Fruit fly (Drosophila melanogaster) whole organism, embryonic: Measurements from ENCODE around the gene CG43221.
A peak's percentile ranks its signal among the peaks of the same experiment; 100 is the strongest.

Experiments
- Adf1 ChIP-seq: fragments of 200-800 bp; sonication (Bioruptor generic); IDR thresholded peaks from 2 replicates; pipeline ENCODE4 v1.3.6; 2022; ENCODE audit warnings: missing biosample characterization, missing genetic modification characterization
- Aef1 ChIP-seq: fragments of 200-800 bp; sonication (Bioruptor generic); IDR thresholded peaks from 3 replicates; pipeline ENCODE4 v1.3.6; 2022; ENCODE audit warnings: missing biosample characterization, missing genetic modification characterization
- B-H1 ChIP-seq: fragments of 200-800 bp; sonication (Bioruptor generic); IDR thresholded peaks from 3 replicates; pipeline ENCODE4 v1.3.6; 2022; ENCODE audit warnings: missing biosample characterization, missing genetic modification characterization
- CG10321 ChIP-seq: fragments of 200-800 bp; sonication (Bioruptor generic); IDR thresholded peaks from 2 replicates; pipeline ENCODE4 v1.3.6; 2022; ENCODE audit warnings: missing biosample characterization, missing genetic modification characterization
- CG10543 ChIP-seq: fragments of 200-800 bp; sonication (Bioruptor generic); optimal IDR thresholded peaks from 3 replicates; lab custom pipeline; 2017; ENCODE audit warnings: missing biosample characterization, mild to moderate bottlenecking, missing genetic modification characterization, moderate library complexity
- CG10565 ChIP-seq: fragments of 200-800 bp; sonication (Bioruptor generic); optimal IDR thresholded peaks from 3 replicates; lab custom pipeline; 2016; ENCODE audit warnings: missing biosample characterization, mild to moderate bottlenecking, missing genetic modification characterization
- CG12219 ChIP-seq: fragments of 200-800 bp; sonication (Bioruptor generic); optimal IDR thresholded peaks from 3 replicates; lab custom pipeline; 2018; ENCODE audit warnings: missing biosample characterization, mild to moderate bottlenecking, missing genetic modification characterization
- CG12769 ChIP-seq: fragments of 200-800 bp; sonication (Bioruptor generic); optimal IDR thresholded peaks from 2 replicates; lab custom pipeline; 2019; ENCODE audit warnings: missing biosample characterization, mild to moderate bottlenecking, missing genetic modification characterization, moderate library complexity
- CG13123 ChIP-seq: fragments of 200-800 bp; sonication (Bioruptor generic); optimal IDR thresholded peaks from 2 replicates; lab custom pipeline; 2016; ENCODE audit warnings: missing biosample characterization, missing genetic modification characterization
- CG13287 ChIP-seq: fragments of 200-800 bp; sonication (Bioruptor generic); IDR thresholded peaks from 2 replicates; pipeline ENCODE4 v1.3.6; 2022; ENCODE audit warnings: missing biosample characterization, missing genetic modification characterization; ENCODE audit not compliant: partially characterized antibody
- CG13296 ChIP-seq: fragments of 200-800 bp; sonication (Bioruptor generic); optimal IDR thresholded peaks from 3 replicates; lab custom pipeline; 2018; ENCODE audit warnings: missing biosample characterization, mild to moderate bottlenecking, missing genetic modification characterization
- CG15514 ChIP-seq: fragments of 200-800 bp; sonication (Bioruptor generic); optimal IDR thresholded peaks from 3 replicates; lab custom pipeline; 2017; ENCODE audit warnings: missing biosample characterization, missing genetic modification characterization, mild to moderate bottlenecking, moderate library complexity, missing genetic modification reagents
- CG16863 ChIP-seq: fragments of 200-800 bp; sonication (Bioruptor generic); optimal IDR thresholded peaks from 3 replicates; lab custom pipeline; 2016; ENCODE audit warnings: missing biosample characterization, missing genetic modification characterization
- CG17829 ChIP-seq: fragments of 200-800 bp; optimal IDR thresholded peaks from 2 replicates; lab custom pipeline; 2019; ENCODE audit warnings: missing biosample characterization, mild to moderate bottlenecking, missing genetic modification characterization, moderate library complexity
- CG3065 ChIP-seq: fragments of 200-800 bp; sonication (Bioruptor generic); optimal IDR thresholded peaks from 2 replicates; lab custom pipeline; 2016; ENCODE audit warnings: missing biosample characterization, missing genetic modification characterization
- CG31365 ChIP-seq: fragments of 200-800 bp; sonication (Bioruptor generic); optimal IDR thresholded peaks from 2 replicates; lab custom pipeline; 2018; ENCODE audit warnings: missing biosample characterization, mild to moderate bottlenecking, missing genetic modification characterization
- CG3163 ChIP-seq: fragments of 200-800 bp; sonication (Bioruptor generic); optimal IDR thresholded peaks from 3 replicates; lab custom pipeline; 2016; ENCODE audit warnings: missing biosample characterization, missing genetic modification characterization
- CG34376 ChIP-seq: fragments of 200-800 bp; sonication (Bioruptor generic); optimal IDR thresholded peaks from 2 replicates; lab custom pipeline; 2018; ENCODE audit warnings: missing biosample characterization, mild to moderate bottlenecking, missing genetic modification characterization
- CG4282 ChIP-seq: fragments of 200-800 bp; sonication (Bioruptor generic); optimal IDR thresholded peaks from 2 replicates; lab custom pipeline; 2016; ENCODE audit warnings: missing biosample characterization, missing genetic modification characterization
- CG4404 ChIP-seq: fragments of 200-800 bp; sonication (Bioruptor generic); IDR thresholded peaks from 2 replicates; pipeline ENCODE4 v1.3.6; 2022; ENCODE audit warnings: missing biosample characterization, missing genetic modification characterization
- CG6175 ChIP-seq: fragments of 200-800 bp; sonication (Bioruptor generic); IDR thresholded peaks from 3 replicates; pipeline ENCODE4 v1.3.6; 2022; ENCODE audit warnings: missing biosample characterization, missing genetic modification characterization
- CG6689 ChIP-seq: fragments of 200-800 bp; sonication (Bioruptor generic); IDR thresholded peaks from 2 replicates; pipeline ENCODE4 v1.3.6; 2022; ENCODE audit warnings: missing biosample characterization, missing genetic modification characterization
- CG7839 ChIP-seq: fragments of 200-800 bp; sonication (Bioruptor generic); optimal IDR thresholded peaks from 3 replicates; lab custom pipeline; 2018; ENCODE audit warnings: missing biosample characterization, mild to moderate bottlenecking, missing genetic modification characterization, moderate library complexity
- CG8388 ChIP-seq: fragments of 200-800 bp; sonication (Bioruptor generic); optimal IDR thresholded peaks from 2 replicates; lab custom pipeline; 2019; ENCODE audit warnings: missing biosample characterization, mild to moderate bottlenecking, missing genetic modification characterization, moderate library complexity
- CG9609 ChIP-seq: fragments of 200-800 bp; sonication (Bioruptor generic); optimal IDR thresholded peaks from 3 replicates; lab custom pipeline; 2016; ENCODE audit warnings: missing biosample characterization, missing genetic modification characterization
- Drgx ChIP-seq: fragments of 200-800 bp; sonication (Bioruptor generic); IDR thresholded peaks from 2 replicates; pipeline ENCODE4 v1.3.6; 2022; ENCODE audit warnings: missing biosample characterization, missing genetic modification characterization
- ERR ChIP-seq: fragments of 200-800 bp; sonication (Bioruptor generic); optimal IDR thresholded peaks from 2 replicates; lab custom pipeline; 2016; ENCODE audit warnings: missing biosample characterization, missing genetic modification characterization
- Eip74EF ChIP-seq, 2 experiments: fragments of 200-800 bp in 1 of 2; fragments of >200 bp in 1 of 2; sonication (Bioruptor generic) in 1 of 2; optimal IDR thresholded peaks; 2 replicates each; lab custom pipeline; 2017 to 2019; ENCODE audit warnings: missing biosample characterization in 2 of 2, missing genetic modification characterization in 2 of 2, mild to moderate bottlenecking in 1 of 2, moderate library complexity in 1 of 2
- Hr39 ChIP-seq: fragments of >200 bp; optimal IDR thresholded peaks from 2 replicates; lab custom pipeline; 2017
- Kr ChIP-seq: fragments of 200-800 bp; sonication (Bioruptor generic); optimal IDR thresholded peaks from 2 replicates; lab custom pipeline; 2017; ENCODE audit warnings: missing biosample characterization, mild to moderate bottlenecking, missing genetic modification characterization
- Nf-YC ChIP-seq: fragments of 200-800 bp; optimal IDR thresholded peaks from 3 replicates; lab custom pipeline; 2019; ENCODE audit warnings: missing biosample characterization, mild to moderate bottlenecking, missing genetic modification characterization, moderate library complexity
- Sry-δ ChIP-seq: fragments of 200-800 bp; sonication (Bioruptor generic); optimal IDR thresholded peaks from 2 replicates; lab custom pipeline; 2016; ENCODE audit warnings: missing biosample characterization, missing genetic modification characterization
- TFAM ChIP-seq: fragments of 200-800 bp; sonication (Bioruptor generic); optimal IDR thresholded peaks from 2 replicates; lab custom pipeline; 2017; ENCODE audit warnings: missing biosample characterization, missing genetic modification characterization, inconsistent platforms
- Usf ChIP-seq: fragments of 200-800 bp; sonication (Bioruptor generic); optimal IDR thresholded peaks from 2 replicates; lab custom pipeline; 2017; ENCODE audit warnings: missing genotype, missing biosample characterization, missing genetic modification characterization
- crc ChIP-seq: fragments of 200-800 bp; sonication (Bioruptor generic); optimal IDR thresholded peaks from 2 replicates; lab custom pipeline; 2016; ENCODE audit warnings: missing biosample characterization, missing genetic modification characterization
- dpn ChIP-seq, 2 experiments: fragments of 200-800 bp; sonication (Bioruptor generic); optimal IDR thresholded peaks; 3 replicates each; lab custom pipeline; 2016; ENCODE audit warnings: missing biosample characterization in 2 of 2, missing genetic modification characterization in 2 of 2
- eyg ChIP-seq: fragments of 200-800 bp; sonication (Bioruptor generic); optimal IDR thresholded peaks from 3 replicates; lab custom pipeline; 2016; ENCODE audit warnings: missing biosample characterization, missing genetic modification characterization
- gce ChIP-seq: fragments of 200-800 bp; sonication (Bioruptor generic); IDR thresholded peaks from 3 replicates; pipeline ENCODE4 v1.3.6; 2022; ENCODE audit warnings: missing biosample characterization, missing genetic modification characterization
- grau ChIP-seq: fragments of 200-800 bp; optimal IDR thresholded peaks from 3 replicates; lab custom pipeline; 2019; ENCODE audit warnings: missing biosample characterization, mild to moderate bottlenecking, missing genetic modification characterization, moderate library complexity
- hth ChIP-seq: fragments of >200 bp; optimal IDR thresholded peaks from 2 replicates; lab custom pipeline; 2017; ENCODE audit warnings: inconsistent platforms
- maf-S ChIP-seq: fragments of 200-800 bp; sonication (Bioruptor generic); optimal IDR thresholded peaks from 2 replicates; lab custom pipeline; 2016; ENCODE audit warnings: missing biosample characterization, missing genetic modification characterization
- odd ChIP-seq: fragments of 200-800 bp; sonication (Bioruptor generic); optimal IDR thresholded peaks from 2 replicates; lab custom pipeline; 2017; ENCODE audit warnings: missing biosample characterization, mild to moderate bottlenecking, missing genetic modification characterization
- onecut ChIP-seq: fragments of 200-800 bp; sonication (Bioruptor generic); IDR thresholded peaks from 2 replicates; pipeline ENCODE4 v1.3.6; 2022; ENCODE audit warnings: missing biosample characterization, missing genetic modification characterization
- rib ChIP-seq: fragments of 200-800 bp; sonication (Bioruptor generic); IDR thresholded peaks from 2 replicates; pipeline ENCODE4 v1.3.6; 2022; ENCODE audit warnings: missing biosample characterization, missing genetic modification characterization
- sug ChIP-seq: fragments of 200-800 bp; optimal IDR thresholded peaks from 2 replicates; lab custom pipeline; 2019; ENCODE audit warnings: missing biosample characterization, mild to moderate bottlenecking, missing genetic modification characterization, moderate library complexity
- tll ChIP-seq, 2 experiments: fragments of 200-800 bp in 1 of 2; fragments of >200 bp in 1 of 2; sonication (Bioruptor generic) in 1 of 2; optimal IDR thresholded peaks; 2 replicates each; lab custom pipeline; 2017 to 2019; ENCODE audit warnings: missing biosample characterization in 2 of 2, missing genetic modification characterization in 2 of 2, mild to moderate bottlenecking in 1 of 2, moderate library complexity in 1 of 2
- tna ChIP-seq: fragments of 200-800 bp; sonication (Bioruptor generic); IDR thresholded peaks from 2 replicates; pipeline ENCODE4 v1.3.6; 2022; ENCODE audit warnings: missing biosample characterization, missing genetic modification characterization; ENCODE audit not compliant: partially characterized antibody
- wdn ChIP-seq: fragments of 200-800 bp; sonication (Bioruptor generic); IDR thresholded peaks from 2 replicates; pipeline ENCODE4 v1.3.6; 2022; ENCODE audit warnings: missing biosample characterization, missing genetic modification characterization
- zen ChIP-seq: fragments of 200-800 bp; sonication (Bioruptor generic); optimal IDR thresholded peaks from 3 replicates; lab custom pipeline; 2018; ENCODE audit warnings: missing biosample characterization, mild to moderate bottlenecking, missing genetic modification characterization, moderate library complexity
- zf30C ChIP-seq: fragments of 200-800 bp; sonication (Bioruptor generic); optimal IDR thresholded peaks from 3 replicates; lab custom pipeline; 2018; ENCODE audit warnings: missing biosample characterization, mild to moderate bottlenecking, missing genetic modification characterization
- zfh1 ChIP-seq: fragments of 200-800 bp; sonication (Bioruptor generic); IDR thresholded peaks from 3 replicates; pipeline ENCODE4 v1.3.6; 2022; ENCODE audit warnings: missing biosample characterization, missing genetic modification characterization

Gene CG43221

dm6 chr2L:17484174-17484573 lies 1.4 kb upstream of the CG43221 start, which contains the start of the genes GCS2beta and CG5131 (continued):
- TF ChIP-seq wdn (GFP tag; lab: Robert Waterston, UW) (peak; percentile 90), tll (GFP tag; optimal IDR thresholded peaks at IDR 0.05; lab: Kevin White, UChicago) (no peak), Nf-YC (no peak), CG13123 (GFP tag; lab: Kevin White, UChicago) (peak; percentile 88), CG8388 (peak; percentile 82), CG6689 (GFP tag; lab: Robert Waterston, UW) (peak; percentile 92), CG15514 (GFP tag; lab: Kevin White, UChicago) (peak; percentile 88), CG4404 (GFP tag; lab: Robert Waterston, UW) (peak; percentile 91), CG13296 (GFP tag; lab: Kevin White, UChicago) (peak; percentile 79), Eip74EF (GFP tag; optimal IDR thresholded peaks at IDR 0.05; lab: Kevin White, UChicago) (peak in 1 of 2 experiments; percentile 39), TFAM (peak; percentile 51), Drgx (GFP tag; lab: Robert Waterston, UW) (peak; percentile 91), dpn (GFP tag; optimal IDR thresholded peaks at IDR 0.05; lab: Kevin White, UChicago) (peak; percentile 97), CG6175 (GFP tag; lab: Robert Waterston, UW) (peak; percentile 90), Usf (GFP tag; lab: Kevin White, UChicago) (peak; percentile 81), Hr39 (no peak), CG12769 (tag; lab: Kevin White, UChicago) (peak; percentile 98), hth (lab: Kevin White, UChicago) (no peak), rib (peak; percentile 92), grau (peak; percentile 92), CG31365 (tag; lab: Kevin White, UChicago) (peak; percentile 53), CG7839 (tag; lab: Kevin White, UChicago) (peak; percentile 89), eyg (peak; percentile 92), zfh1 (peak; percentile 96), gce (0 out of 3 replicates have a peak, but pooled peaks have one; percentile 68), crc (peak; percentile 92), zen (peak; percentile 86), sug (tag; lab: Kevin White, UChicago) (peak; percentile 89), Sry-δ (GFP tag; lab: Kevin White, UChicago) (peak; percentile 96), Kr (GFP tag; lab: Kevin White, UChicago) (no peak), CG3065 (GFP tag; lab: Kevin White, UChicago) (peak; percentile 84), CG34376 (GFP tag; lab: Kevin White, UChicago) (peak; percentile 60), CG12219 (peak; percentile 81), CG10565 (GFP tag; lab: Kevin White, UChicago) (peak; percentile 61), CG3163 (peak; percentile 84), CG4282 (peak; percentile 92), maf-S (GFP tag; lab: Kevin White, UChicago) (peak; percentile 95), onecut (GFP tag; lab: Robert Waterston, UW) (no peak), CG9609 (GFP tag; lab: Kevin White, UChicago) (peak; percentile 97), CG10321 (GFP tag; lab: Robert Waterston, UW) (peak; percentile 66), Aef1 (GFP tag; lab: Robert Waterston, UW) (peak; percentile 94), CG13287 (GFP tag; lab: Robert Waterston, UW) (peak; percentile 96), B-H1 (GFP tag; lab: Robert Waterston, UW) (peak; percentile 86), Adf1 (GFP tag; lab: Robert Waterston, UW) (peak; percentile 74), ERR (peak; percentile 95), CG10543 (GFP tag; lab: Kevin White, UChicago) (peak; percentile 71), zf30C (GFP tag; lab: Kevin White, UChicago) (no peak), CG17829 (tag; lab: Kevin White, UChicago) (peak; percentile 88), tna (GFP tag; lab: Robert Waterston, UW) (peak; percentile 83), CG16863 (GFP tag; lab: Kevin White, UChicago) (peak; percentile 95), odd (GFP tag; lab: Kevin White, UChicago) (peak; percentile 63)
